Fruit fly (Drosophila melanogaster) whole organism, embryonic: ENCODE data around the gene MSAmiP.
A peak's percentile ranks its signal among the peaks of the same experiment; 100 is the strongest.

Experiments used
- Antp ChIP-seq: fragments of 200-800 bp; sonication (Bioruptor generic); optimal IDR thresholded peaks from 3 replicates; lab custom pipeline; 2016; ENCODE audit warnings: missing biosample characterization, missing genetic modification characterization
- BEAF-32 ChIP-seq: fragments of 200-800 bp; sonication (Bioruptor generic); optimal IDR thresholded peaks from 3 replicates; lab custom pipeline; 2017; ENCODE audit warnings: missing biosample characterization, missing genetic modification characterization, mild to moderate bottlenecking, moderate library complexity, missing genetic modification reagents
- Blimp-1 ChIP-seq: fragments of 200-800 bp; sonication (Bioruptor generic); optimal IDR thresholded peaks from 3 replicates; lab custom pipeline; 2018; ENCODE audit warnings: missing biosample characterization, missing genetic modification characterization, mild to moderate bottlenecking, moderate library complexity, missing genetic modification reagents
- BtbVII ChIP-seq: fragments of 200-800 bp; sonication (Bioruptor generic); optimal IDR thresholded peaks from 3 replicates; lab custom pipeline; 2017; ENCODE audit warnings: missing biosample characterization, mild to moderate bottlenecking, missing genetic modification characterization
- Bteb2 ChIP-seq: fragments of 200-800 bp; sonication (Bioruptor generic); optimal IDR thresholded peaks from 2 replicates; lab custom pipeline; 2016; ENCODE audit warnings: missing biosample characterization, missing genetic modification characterization
- CG17361 ChIP-seq: fragments of 200-800 bp; sonication (Bioruptor generic); IDR thresholded peaks from 3 replicates; pipeline ENCODE4 v1.3.6; 2022; ENCODE audit warnings: missing biosample characterization, missing genetic modification characterization
- CG17829 ChIP-seq: fragments of 200-800 bp; optimal IDR thresholded peaks from 2 replicates; lab custom pipeline; 2019; ENCODE audit warnings: missing biosample characterization, mild to moderate bottlenecking, missing genetic modification characterization, moderate library complexity
- CG2875 ChIP-seq: fragments of 200-800 bp; sonication (Bioruptor generic); optimal IDR thresholded peaks from 2 replicates; lab custom pipeline; 2017; ENCODE audit warnings: missing biosample characterization, mild to moderate bottlenecking, missing genetic modification characterization, missing genetic modification reagents
- CG32772 ChIP-seq: fragments of 200-800 bp; sonication (Bioruptor generic); IDR thresholded peaks from 2 replicates; pipeline ENCODE4 v1.3.6; 2022; ENCODE audit warnings: missing biosample characterization, missing genetic modification characterization
- CG33557 ChIP-seq: fragments of 200-800 bp; sonication (Bioruptor generic); optimal IDR thresholded peaks from 2 replicates; lab custom pipeline; 2019; ENCODE audit warnings: missing biosample characterization, mild to moderate bottlenecking, missing genetic modification characterization, moderate library complexity
- CG3726 ChIP-seq: fragments of 200-800 bp; sonication (Bioruptor generic); IDR thresholded peaks from 3 replicates; pipeline ENCODE4, ENCODE4 v1.3.6; 2022; ENCODE audit warnings: missing biosample characterization, missing genetic modification characterization
- CG4424 ChIP-seq: fragments of 200-800 bp; sonication (Bioruptor generic); optimal IDR thresholded peaks from 3 replicates; lab custom pipeline; 2016; ENCODE audit warnings: missing biosample characterization, missing genetic modification characterization
- CG5180 ChIP-seq: fragments of 200-800 bp; sonication (Bioruptor generic); optimal IDR thresholded peaks from 3 replicates; lab custom pipeline; 2017; ENCODE audit warnings: missing biosample characterization, missing genetic modification characterization, mild to moderate bottlenecking, moderate library complexity, missing genetic modification reagents
- CG7928 ChIP-seq: fragments of 200-800 bp; sonication (Bioruptor generic); optimal IDR thresholded peaks from 2 replicates; lab custom pipeline; 2017; ENCODE audit warnings: missing biosample characterization, mild to moderate bottlenecking, missing genetic modification characterization
- CG8359 ChIP-seq: fragments of 200-800 bp; sonication (Bioruptor generic); optimal IDR thresholded peaks from 2 replicates; lab custom pipeline; 2017; ENCODE audit warnings: missing biosample characterization, mild to moderate bottlenecking, missing genetic modification characterization, borderline replicate concordance
- CG9437 ChIP-seq: fragments of 200-800 bp; sonication (Bioruptor generic); optimal IDR thresholded peaks from 2 replicates; lab custom pipeline; 2018; ENCODE audit warnings: missing biosample characterization, mild to moderate bottlenecking, missing genetic modification characterization
- D ChIP-seq, 2 experiments: fragments of 200-800 bp in 1 of 2; fragments of >200 bp in 1 of 2; sonication (Bioruptor generic) in 1 of 2; optimal IDR thresholded peaks; 2 replicates in 1 of 2; 3 replicates in 1 of 2; lab custom pipeline; 2017; ENCODE audit warnings: mild to moderate bottlenecking in 1 of 2, missing biosample characterization in 1 of 2, missing genetic modification characterization in 1 of 2, missing genetic modification reagents in 1 of 2
- Drgx ChIP-seq: fragments of 200-800 bp; sonication (Bioruptor generic); IDR thresholded peaks from 2 replicates; pipeline ENCODE4 v1.3.6; 2022; ENCODE audit warnings: missing biosample characterization, missing genetic modification characterization
- Elba2 ChIP-seq: fragments of 200-800 bp; sonication (Bioruptor generic); optimal IDR thresholded peaks from 3 replicates; lab custom pipeline; 2016; ENCODE audit warnings: missing biosample characterization, missing genetic modification characterization
- Ets65A ChIP-seq: fragments of 200-800 bp; sonication (Bioruptor generic); peaks from one replicate; lab custom pipeline; 2016; ENCODE audit warnings: missing biosample characterization, missing genetic modification characterization
- Fer3 ChIP-seq: fragments of 200-800 bp; sonication (Bioruptor generic); optimal IDR thresholded peaks from 2 replicates; lab custom pipeline; 2018; ENCODE audit warnings: missing biosample characterization, mild to moderate bottlenecking, missing genetic modification characterization, moderate library complexity
- Med ChIP-seq: fragments of 200-800 bp; sonication (Bioruptor generic); peaks from one replicate; lab custom pipeline; 2016; ENCODE audit warnings: missing biosample characterization, missing genetic modification characterization, mild to moderate bottlenecking, inconsistent platforms, moderate library complexity
- Mrtf ChIP-seq: fragments of 200-800 bp; sonication (Bioruptor generic); IDR thresholded peaks from 3 replicates; pipeline ENCODE4 v1.3.6; 2022; ENCODE audit warnings: missing biosample characterization, missing genetic modification characterization
- NfI ChIP-seq: fragments of 200-800 bp; sonication (Bioruptor generic); optimal IDR thresholded peaks from 3 replicates; lab custom pipeline; 2018; ENCODE audit warnings: missing biosample characterization, mild to moderate bottlenecking, missing genetic modification characterization, moderate library complexity
- Rfx ChIP-seq: fragments of 200-800 bp; sonication (Bioruptor generic); IDR thresholded peaks from 2 replicates; pipeline ENCODE4 v1.3.6; 2022; ENCODE audit warnings: missing biosample characterization, missing genetic modification characterization
- Usf ChIP-seq: fragments of 200-800 bp; sonication (Bioruptor generic); optimal IDR thresholded peaks from 2 replicates; lab custom pipeline; 2017; ENCODE audit warnings: missing genotype, missing biosample characterization, missing genetic modification characterization
- Xbp1 ChIP-seq: fragments of 200-800 bp; sonication (Bioruptor generic); optimal IDR thresholded peaks from 3 replicates; lab custom pipeline; 2016; ENCODE audit warnings: missing biosample characterization, mild to moderate bottlenecking, missing genetic modification characterization
- abd-A ChIP-seq: fragments of 200-800 bp; sonication (Bioruptor generic); optimal IDR thresholded peaks from 3 replicates; lab custom pipeline; 2019; ENCODE audit warnings: missing biosample characterization, mild to moderate bottlenecking, missing genetic modification characterization, moderate library complexity
- amos ChIP-seq: fragments of 200-800 bp; sonication (Bioruptor generic); IDR thresholded peaks from 2 replicates; pipeline ENCODE4 v1.3.6; 2022; ENCODE audit warnings: missing biosample characterization, missing genetic modification characterization; ENCODE audit not compliant: partially characterized antibody
- cad ChIP-seq: fragments of >200 bp; optimal IDR thresholded peaks from 2 replicates; lab custom pipeline; 2017; ENCODE audit warnings: missing biosample characterization, missing genetic modification characterization
- chinmo ChIP-seq: fragments of 200-800 bp; sonication (Bioruptor generic); IDR thresholded peaks from 4 replicates; pipeline ENCODE4 v1.3.6; 2022; ENCODE audit warnings: missing biosample characterization, missing genetic modification characterization; ENCODE audit not compliant: partially characterized antibody
- cwo ChIP-seq: fragments of 200-800 bp; sonication (Bioruptor generic); optimal IDR thresholded peaks from 3 replicates; lab custom pipeline; 2017; ENCODE audit warnings: missing biosample characterization, missing genetic modification characterization, mild to moderate bottlenecking, moderate library complexity, missing genetic modification reagents
- gcm ChIP-seq: fragments of 200-800 bp; sonication (Bioruptor generic); optimal IDR thresholded peaks from 2 replicates; lab custom pipeline; 2019; ENCODE audit warnings: missing biosample characterization, mild to moderate bottlenecking, missing genetic modification characterization, moderate library complexity
- jigr1 ChIP-seq: fragments of 200-800 bp; sonication (Bioruptor generic); IDR thresholded peaks from 3 replicates; pipeline ENCODE4 v1.3.6; 2022; ENCODE audit warnings: missing biosample characterization, missing genetic modification characterization
- lmd ChIP-seq: fragments of 200-800 bp; sonication (Bioruptor generic); IDR thresholded peaks from 2 replicates; pipeline ENCODE4 v1.3.6; 2022; ENCODE audit warnings: missing biosample characterization, missing genetic modification characterization
- nerfin-2 ChIP-seq: fragments of 200-800 bp; sonication (Bioruptor generic); IDR thresholded peaks from 2 replicates; pipeline ENCODE4 v1.3.6; 2022; ENCODE audit warnings: missing biosample characterization, missing genetic modification characterization; ENCODE audit not compliant: partially characterized antibody
- prd ChIP-seq, 3 experiments: fragments of >200 bp in 2 of 3; fragments of 200-800 bp in 1 of 3; sonication (Bioruptor generic) in 1 of 3; optimal IDR thresholded peaks in 2 of 3; IDR thresholded peaks in 1 of 3; 2 replicates in 2 of 3; 3 replicates in 1 of 3; pipeline versions ENCODE4 v1.3.6 to Lab custom; 2017 to 2022; ENCODE audit warnings: missing biosample characterization in 1 of 3, missing genetic modification characterization in 1 of 3
- seq ChIP-seq: fragments of 200-800 bp; sonication (Bioruptor generic); IDR thresholded peaks from 2 replicates; pipeline ENCODE4 v1.3.6; 2022; ENCODE audit warnings: missing biosample characterization, missing genetic modification characterization
- sima ChIP-seq: fragments of 200-800 bp; sonication (Bioruptor generic); optimal IDR thresholded peaks from 2 replicates; lab custom pipeline; 2016; ENCODE audit warnings: missing biosample characterization, missing genetic modification characterization
- stc ChIP-seq: fragments of 200-800 bp; sonication (Bioruptor generic); IDR thresholded peaks from 2 replicates; pipeline ENCODE4 v1.3.6; 2022; ENCODE audit warnings: missing biosample characterization, missing genetic modification characterization
- tll ChIP-seq, 2 experiments: fragments of 200-800 bp in 1 of 2; fragments of >200 bp in 1 of 2; sonication (Bioruptor generic) in 1 of 2; optimal IDR thresholded peaks; 2 replicates each; lab custom pipeline; 2017 to 2019; ENCODE audit warnings: missing biosample characterization in 2 of 2, missing genetic modification characterization in 2 of 2, mild to moderate bottlenecking in 1 of 2, moderate library complexity in 1 of 2
- ttk ChIP-seq: fragments of 200-800 bp; sonication (Bioruptor generic); IDR thresholded peaks from 2 replicates; pipeline ENCODE4 v2.1.2; 2022; ENCODE audit warnings: missing biosample characterization, missing genetic modification characterization
- twi ChIP-seq: fragments of 200-800 bp; optimal IDR thresholded peaks from 2 replicates; lab custom pipeline; 2019; ENCODE audit warnings: missing biosample characterization, mild to moderate bottlenecking, missing genetic modification characterization, moderate library complexity
- unc-4 ChIP-seq: fragments of 200-800 bp; sonication (Bioruptor generic); IDR thresholded peaks from 2 replicates; pipeline ENCODE4 v1.3.6; 2022; ENCODE audit warnings: missing biosample characterization, missing genetic modification characterization; ENCODE audit not compliant: partially characterized antibody
- vnd ChIP-seq: fragments of 200-800 bp; sonication (Bioruptor generic); IDR thresholded peaks from 3 replicates; pipeline ENCODE4 v1.3.6; 2022; ENCODE audit warnings: missing biosample characterization, missing genetic modification characterization; ENCODE audit not compliant: partially characterized antibody
- vvl ChIP-seq: fragments of 200-800 bp; sonication (Bioruptor generic); IDR thresholded peaks from 2 replicates; pipeline ENCODE4 v1.3.6; 2022; ENCODE audit warnings: missing biosample characterization, missing genetic modification characterization
- zf30C ChIP-seq: fragments of 200-800 bp; sonication (Bioruptor generic); optimal IDR thresholded peaks from 3 replicates; lab custom pipeline; 2018; ENCODE audit warnings: missing biosample characterization, mild to moderate bottlenecking, missing genetic modification characterization

MSAmiP gene

dm6 chr3R:16840762-16841161 lies 55.3 kb downstream of the MSAmiP start (continued):
- TF ChIP-seq vvl (0 out of 2 replicates have a peak, but pooled peaks have one; percentile 33), chinmo (GFP tag; lab: Robert Waterston, UW) (0 out of 4 replicates have a peak, but pooled peaks have one; percentile 28), Blimp-1 (no peak), CG7928 (GFP tag; lab: Kevin White, UChicago) (no peak)

dm6 chr3R:16839559-16840102 lies 56.5 kb downstream of the MSAmiP start:
- no peak for TF ChIP-seq jigr1 (GFP tag; lab: Robert Waterston, UW)
- TF ChIP-seq CG33557 (GFP tag; lab: Kevin White, UChicago), result no peak
- TF ChIP-seq cad (GFP tag; lab: Kevin White, UChicago), result peak; percentile 96
- no peak for TF ChIP-seq Drgx (GFP tag; lab: Robert Waterston, UW)
- peak; percentile 54 for TF ChIP-seq abd-A
- peak; percentile 69 for TF ChIP-seq Ets65A
- no peak for TF ChIP-seq seq (GFP tag; lab: Robert Waterston, UW)
- peak in 1 of 2 experiments; percentile 75 for TF ChIP-seq tll (GFP tag; optimal IDR thresholded peaks at IDR 0.05; lab: Kevin White, UChicago)
- no peak for TF ChIP-seq gcm
- TF ChIP-seq CG2875, result no peak
- no peak for TF ChIP-seq Rfx (GFP tag; lab: Robert Waterston, UW)
- TF ChIP-seq ttk, result no peak
- no peak for TF ChIP-seq nerfin-2 (GFP tag; lab: Robert Waterston, UW)
- peak; percentile 74 for TF ChIP-seq D (optimal IDR thresholded peaks at IDR 0.05; lab: Kevin White, UChicago)
- no peak for TF ChIP-seq D (GFP tag; optimal IDR thresholded peaks at IDR 0.05; lab: Kevin White, UChicago)
- TF ChIP-seq CG3726, result no peak
- TF ChIP-seq CG32772 (GFP tag; lab: Robert Waterston, UW), result no peak
- TF ChIP-seq Xbp1 (GFP tag; lab: Kevin White, UChicago), result no peak
- TF ChIP-seq CG5180 (GFP tag; lab: Kevin White, UChicago), result no peak
- TF ChIP-seq sima (GFP tag; lab: Kevin White, UChicago), result no peak
- no peak for TF ChIP-seq BtbVII (GFP tag; lab: Kevin White, UChicago)
- peak; percentile 51 for TF ChIP-seq Med (GFP tag; lab: Kevin White, UChicago)
- TF ChIP-seq Bteb2 (GFP tag; lab: Kevin White, UChicago), result no peak
- no peak for TF ChIP-seq CG17829 (tag; lab: Kevin White, UChicago)
- no peak for TF ChIP-seq NfI (GFP tag; lab: Kevin White, UChicago)
- no peak for TF ChIP-seq amos (GFP tag; lab: Robert Waterston, UW)
- TF ChIP-seq Mrtf (GFP tag; lab: Robert Waterston, UW), result no peak
- TF ChIP-seq Usf (GFP tag; lab: Kevin White, UChicago), result no peak
- TF ChIP-seq vnd (GFP tag; lab: Robert Waterston, UW), result no peak
- TF ChIP-seq CG17361 (GFP tag; lab: Robert Waterston, UW), result no peak
- TF ChIP-seq twi (tag; lab: Kevin White, UChicago), result peak; percentile 64
- TF ChIP-seq Elba2 (GFP tag; lab: Kevin White, UChicago), result no peak
- TF ChIP-seq cwo, result no peak
- no peak for TF ChIP-seq Fer3 (tag; lab: Kevin White, UChicago)
- TF ChIP-seq lmd (GFP tag; lab: Robert Waterston, UW), result no peak
- TF ChIP-seq zf30C (GFP tag; lab: Kevin White, UChicago), result no peak
- TF ChIP-seq BEAF-32 (GFP tag; lab: Kevin White, UChicago), result no peak
- TF ChIP-seq CG9437, result no peak
- TF ChIP-seq unc-4 (GFP tag; lab: Robert Waterston, UW), result no peak
- TF ChIP-seq CG8359 (GFP tag; lab: Kevin White, UChicago), result no peak
- no peak for TF ChIP-seq prd (optimal IDR thresholded peaks at IDR 0.05; lab: Kevin White, UChicago)
- TF ChIP-seq prd (GFP tag; IDR thresholded peaks at IDR 0.05; lab: Robert Waterston, UW), result no peak
- TF ChIP-seq stc, result no peak
- no peak for TF ChIP-seq Antp (GFP tag; lab: Kevin White, UChicago)
- TF ChIP-seq CG4424 (GFP tag; lab: Kevin White, UChicago), result no peak
